Worm (Caenorhabditis elegans) whole organism, late embryonic: Measurements from ENCODE around the gene lgc-43.

ENCODE experiments used
- ama-1 ChIP-seq: fragments of 150-350 bp; optimal IDR thresholded peaks from 2 replicates; lab custom pipeline; 2014
- ceh-22 ChIP-seq: sonication (generic microtip); optimal IDR thresholded peaks from 2 replicates; lab custom pipeline; 2017; ENCODE audit warnings: missing biosample characterization, missing genetic modification characterization
- lin-11 ChIP-seq: fragments of 200-800 bp; sonication (Bioruptor generic); optimal IDR thresholded peaks from 2 replicates; lab custom pipeline; 2018; ENCODE audit warnings: mild to moderate bottlenecking, missing genetic modification characterization, missing compliant biosample characterization
- madf-2 ChIP-seq: sonication (generic microtip); optimal IDR thresholded peaks from 2 replicates; lab custom pipeline; 2017; ENCODE audit warnings: missing genetic modification characterization, missing compliant biosample characterization
- pat-9 ChIP-seq: fragments of 200-800 bp; sonication (Bioruptor generic); optimal IDR thresholded peaks from 2 replicates; lab custom pipeline; 2018; ENCODE audit warnings: mild to moderate bottlenecking, missing genetic modification characterization, moderate library complexity, missing compliant biosample characterization
- unc-42 ChIP-seq: sonication (generic microtip); optimal IDR thresholded peaks from 2 replicates; lab custom pipeline; 2016; ENCODE audit warnings: missing genotype, missing genetic modification characterization, missing compliant biosample characterization

- TF ChIP-seq pat-9 (tag; lab: Kevin White, UChicago) = no peak
- no peak for TF ChIP-seq ama-1 (lab: Kevin White, UChicago)
- TF ChIP-seq madf-2 (tag; lab: Kevin White, UChicago) = no peak
- TF ChIP-seq lin-11 (tag; lab: Kevin White, UChicago) = no peak
- TF ChIP-seq unc-42 = no peak
- TF ChIP-seq ceh-22 (tag; lab: Kevin White, UChicago) = no peak
These were observed 13.9 kb upstream of the lgc-43 start for ce11 chrIV:10564613-10565012.
